Fruit fly (Drosophila melanogaster) whole organism: ENCODE measurements around the gene mRpS31.
A peak's percentile ranks its signal among the peaks of the same experiment; 100 is the strongest.

Source experiments
- CG8478 ChIP-seq: fragments of >200 bp; optimal IDR thresholded peaks from 2 replicates; lab custom pipeline; 2018; ENCODE audit warnings: inconsistent platforms
- Dll ChIP-seq: fragments of >200 bp; optimal IDR thresholded peaks from 2 replicates; lab custom pipeline; 2017
- EcR ChIP-seq, 2 experiments: fragments of >200 bp; optimal IDR thresholded peaks; 2 replicates each; lab custom pipeline; 2017; ENCODE audit warnings: missing biosample characterization in 2 of 2, missing genetic modification characterization in 2 of 2, missing genetic modification reagents in 2 of 2
- pan ChIP-seq: fragments of >200 bp; optimal IDR thresholded peaks from 2 replicates; lab custom pipeline; 2017
- psq ChIP-seq: fragments of >200 bp; optimal IDR thresholded peaks from 2 replicates; lab custom pipeline; 2017
- usp ChIP-seq: fragments of >200 bp; optimal IDR thresholded peaks from 2 replicates; lab custom pipeline; 2017; ENCODE audit warnings: missing biosample characterization, missing genetic modification characterization, mixed read lengths

Gene mRpS31

DNA sequence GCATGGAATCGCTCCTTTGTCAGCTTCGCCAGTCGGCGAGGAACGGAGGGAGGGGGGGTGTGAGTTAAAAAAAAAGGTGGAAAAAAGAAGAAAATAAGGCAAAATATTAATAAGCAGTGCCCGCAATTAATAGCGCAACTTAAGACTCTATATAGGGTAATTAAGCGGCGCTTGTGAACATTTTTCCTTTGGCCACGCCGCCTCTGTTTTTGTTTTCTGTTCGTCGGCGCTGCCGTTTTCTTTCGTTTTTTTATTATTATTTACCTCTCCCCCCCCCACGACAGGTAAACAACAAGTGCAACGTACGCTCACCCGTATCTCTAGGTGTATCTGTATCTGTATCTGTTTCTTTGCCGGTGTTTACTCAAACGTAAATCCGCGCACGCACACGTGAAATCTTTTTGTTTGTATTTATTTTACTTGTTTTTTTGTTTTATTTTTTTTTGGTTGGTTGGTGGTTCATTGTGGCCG lies 22.2 kb downstream of the mRpS31 start:
- TF ChIP-seq pan (lab: Kevin White, UChicago) (no peak), psq (lab: Kevin White, UChicago) (no peak), CG8478 (no peak), usp (GFP tag; lab: Kevin White, UChicago) (no peak), Dll (lab: Kevin White, UChicago) (no peak), EcR (GFP tag; optimal IDR thresholded peaks at IDR 0.05; lab: Kevin White, UChicago) (no peak)

DNA sequence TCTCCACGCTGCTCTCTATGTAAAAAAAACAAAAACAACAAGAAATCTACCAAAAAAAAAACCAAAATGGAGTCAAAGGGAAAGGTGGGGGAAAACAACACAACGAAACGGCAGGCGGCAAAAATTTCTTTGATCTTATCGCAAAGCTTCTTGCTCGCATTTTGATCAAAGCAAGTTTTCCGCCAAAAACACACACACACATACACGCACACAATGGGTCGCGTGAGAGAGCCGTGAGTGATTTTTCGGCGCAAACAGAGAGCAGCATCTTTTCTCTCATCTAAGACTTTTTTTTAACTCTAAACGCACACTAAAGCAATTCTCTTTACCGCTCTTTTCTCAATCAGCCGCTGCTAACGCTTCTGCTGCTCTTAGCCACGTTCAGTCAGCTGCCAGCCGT lies 23.9 kb downstream of the mRpS31 start:
- no peak for TF ChIP-seq EcR (GFP tag; optimal IDR thresholded peaks at IDR 0.05; lab: Kevin White, UChicago)
- TF ChIP-seq CG8478, result no peak
- no peak for TF ChIP-seq pan (lab: Kevin White, UChicago)
- no peak for TF ChIP-seq usp (GFP tag; lab: Kevin White, UChicago)
- TF ChIP-seq psq (lab: Kevin White, UChicago), result no peak
- no peak for TF ChIP-seq Dll (lab: Kevin White, UChicago)

- TF ChIP-seq usp (GFP tag; lab: Kevin White, UChicago) (no peak), EcR (GFP tag; optimal IDR thresholded peaks at IDR 0.05; lab: Kevin White, UChicago) (no peak), CG8478 (no peak), Dll (lab: Kevin White, UChicago) (no peak), psq (lab: Kevin White, UChicago) (no peak), pan (lab: Kevin White, UChicago) (no peak)
Measured at dm6 chr3L:16033090-16033828, 28.3 kb downstream of the mRpS31 start, which contains the start of the genes CG42717 and CG42716. Gene CG42717 (minus strand): TSS chr3L:16033190. Gene CG42716 (plus strand): TSS chr3L:16033778.

DNA sequence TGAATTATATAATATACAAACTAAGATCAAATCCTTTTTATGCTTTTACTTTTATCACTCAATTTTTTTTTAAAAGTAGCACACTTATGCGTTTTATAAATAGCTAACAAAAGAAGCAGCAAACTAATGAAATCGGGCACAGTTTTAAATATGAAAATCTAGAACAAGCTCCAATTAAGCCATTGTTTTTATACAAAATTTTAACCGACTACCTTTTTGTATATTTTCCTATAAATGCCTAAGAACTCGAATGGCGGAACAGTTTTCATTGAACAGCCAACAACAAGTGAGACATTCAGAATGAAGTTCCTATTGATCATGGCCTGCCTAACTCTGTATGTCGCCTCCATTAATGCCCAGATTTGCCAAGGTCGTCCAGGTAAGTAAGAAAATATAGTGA lies 29.2 kb downstream of the mRpS31 start, which contains the start of gene CG42538:
Gene CG42538, plus strand, starts transcription at position 301 of the 400 bp plus-strand sequence.
- TF ChIP-seq CG8478, result no peak
- TF ChIP-seq psq (lab: Kevin White, UChicago), result no peak
- TF ChIP-seq EcR (GFP tag; optimal IDR thresholded peaks at IDR 0.05; lab: Kevin White, UChicago), result no peak
- no peak for TF ChIP-seq pan (lab: Kevin White, UChicago)
- TF ChIP-seq usp (GFP tag; lab: Kevin White, UChicago), result no peak
- TF ChIP-seq Dll (lab: Kevin White, UChicago), result no peak

DNA sequence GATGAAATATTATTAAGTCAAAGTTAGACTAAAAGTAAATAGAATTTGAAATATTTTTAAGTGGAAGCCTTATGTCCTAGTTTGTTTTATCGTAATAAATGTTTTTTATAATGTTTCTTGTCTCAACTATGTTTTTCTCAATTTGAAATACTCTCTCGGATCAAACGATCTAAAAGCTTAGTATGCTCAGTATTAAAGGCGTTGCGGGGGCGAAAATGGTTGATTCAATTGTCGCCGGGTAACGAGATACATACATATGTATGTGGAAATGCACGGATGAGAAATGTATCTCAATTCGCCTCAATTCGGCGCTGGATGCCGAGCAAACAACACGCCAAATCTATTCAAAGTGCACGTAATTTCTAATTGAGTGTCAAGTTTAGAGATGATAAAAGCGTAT lies 30.2 kb downstream of the mRpS31 start, which contains the start of gene CG5895:
Gene CG5895, plus strand, starts transcription at position 301 of the 400 bp plus-strand sequence.
- no peak for TF ChIP-seq CG8478
- TF ChIP-seq Dll (lab: Kevin White, UChicago), result no peak
- no peak for TF ChIP-seq EcR (GFP tag; optimal IDR thresholded peaks at IDR 0.05; lab: Kevin White, UChicago)
- TF ChIP-seq usp (GFP tag; lab: Kevin White, UChicago), result no peak
- no peak for TF ChIP-seq psq (lab: Kevin White, UChicago)
- no peak for TF ChIP-seq pan (lab: Kevin White, UChicago)

- TF ChIP-seq Dll (lab: Kevin White, UChicago), result no peak
- TF ChIP-seq EcR (GFP tag; optimal IDR thresholded peaks at IDR 0.05; lab: Kevin White, UChicago), result no peak
- no peak for TF ChIP-seq pan (lab: Kevin White, UChicago)
- TF ChIP-seq psq (lab: Kevin White, UChicago), result no peak
- no peak for TF ChIP-seq usp (GFP tag; lab: Kevin White, UChicago)
- no peak for TF ChIP-seq CG8478
Measured at dm6 chr3L:16037048-16037477, 32.1 kb downstream of the mRpS31 start.

DNA sequence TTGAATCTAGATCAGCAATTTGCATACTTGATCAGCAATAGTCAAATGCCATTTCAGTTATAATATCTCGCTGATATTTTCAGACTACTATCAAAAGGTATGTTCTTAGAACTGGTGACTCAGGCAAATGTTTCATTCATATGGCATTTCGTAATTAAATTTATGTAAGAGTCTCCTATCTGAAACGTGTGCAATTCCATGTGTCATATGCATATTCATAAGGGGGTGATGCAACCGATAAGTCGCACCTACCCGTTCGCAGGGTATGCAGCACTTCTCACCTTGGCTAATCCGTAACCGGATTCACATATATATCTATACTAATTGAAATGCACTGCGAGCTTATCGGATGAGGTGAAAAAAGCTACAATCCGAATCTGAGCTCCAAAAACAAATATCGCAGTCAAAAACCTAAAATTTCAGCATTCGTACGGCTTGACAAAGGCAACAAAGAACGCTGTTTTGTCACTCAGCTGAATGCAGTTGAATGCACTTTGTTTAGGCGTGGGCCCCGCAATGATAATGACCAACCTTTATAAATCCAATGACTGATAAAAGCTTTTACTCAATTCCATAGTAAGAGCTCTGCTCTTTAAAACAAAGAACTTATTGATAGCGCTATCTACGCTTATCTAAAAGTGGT lies 32.8 kb downstream of the mRpS31 start:
- TF ChIP-seq EcR (GFP tag; optimal IDR thresholded peaks at IDR 0.05; lab: Kevin White, UChicago) (peak; percentile 33 to 59), Dll (lab: Kevin White, UChicago) (no peak), pan (lab: Kevin White, UChicago) (no peak)

- TF ChIP-seq pan (lab: Kevin White, UChicago) (no peak), EcR (GFP tag; optimal IDR thresholded peaks at IDR 0.05; lab: Kevin White, UChicago) (no peak), Dll (lab: Kevin White, UChicago) (no peak), usp (GFP tag; lab: Kevin White, UChicago) (no peak), CG8478 (no peak), psq (lab: Kevin White, UChicago) (no peak)
Measured at dm6 chr3L:16039063-16039462, 34.1 kb downstream of the mRpS31 start.

DNA sequence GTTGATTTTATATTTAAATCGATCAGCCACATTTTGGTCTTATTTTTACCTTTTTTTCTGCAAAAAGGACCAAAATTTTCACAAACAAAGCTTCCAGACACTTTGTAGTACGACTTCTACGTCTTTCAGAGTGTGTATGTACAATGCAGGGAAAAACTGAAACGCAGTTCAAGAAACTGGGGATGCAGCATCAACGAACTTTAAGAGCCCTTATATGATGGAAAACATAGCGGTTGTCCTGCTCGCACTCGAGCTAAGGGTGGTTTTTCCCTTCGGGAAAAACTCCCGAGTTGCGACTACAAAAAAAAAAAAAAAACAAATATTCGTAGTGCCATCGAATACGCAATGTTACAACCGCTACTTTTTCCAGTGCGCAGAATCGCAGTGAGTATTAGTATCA lies 35.4 kb downstream of the mRpS31 start:
- TF ChIP-seq psq (lab: Kevin White, UChicago) (no peak), EcR (GFP tag; optimal IDR thresholded peaks at IDR 0.05; lab: Kevin White, UChicago) (no peak), usp (GFP tag; lab: Kevin White, UChicago) (no peak), pan (lab: Kevin White, UChicago) (no peak), Dll (lab: Kevin White, UChicago) (no peak), CG8478 (no peak)

DNA sequence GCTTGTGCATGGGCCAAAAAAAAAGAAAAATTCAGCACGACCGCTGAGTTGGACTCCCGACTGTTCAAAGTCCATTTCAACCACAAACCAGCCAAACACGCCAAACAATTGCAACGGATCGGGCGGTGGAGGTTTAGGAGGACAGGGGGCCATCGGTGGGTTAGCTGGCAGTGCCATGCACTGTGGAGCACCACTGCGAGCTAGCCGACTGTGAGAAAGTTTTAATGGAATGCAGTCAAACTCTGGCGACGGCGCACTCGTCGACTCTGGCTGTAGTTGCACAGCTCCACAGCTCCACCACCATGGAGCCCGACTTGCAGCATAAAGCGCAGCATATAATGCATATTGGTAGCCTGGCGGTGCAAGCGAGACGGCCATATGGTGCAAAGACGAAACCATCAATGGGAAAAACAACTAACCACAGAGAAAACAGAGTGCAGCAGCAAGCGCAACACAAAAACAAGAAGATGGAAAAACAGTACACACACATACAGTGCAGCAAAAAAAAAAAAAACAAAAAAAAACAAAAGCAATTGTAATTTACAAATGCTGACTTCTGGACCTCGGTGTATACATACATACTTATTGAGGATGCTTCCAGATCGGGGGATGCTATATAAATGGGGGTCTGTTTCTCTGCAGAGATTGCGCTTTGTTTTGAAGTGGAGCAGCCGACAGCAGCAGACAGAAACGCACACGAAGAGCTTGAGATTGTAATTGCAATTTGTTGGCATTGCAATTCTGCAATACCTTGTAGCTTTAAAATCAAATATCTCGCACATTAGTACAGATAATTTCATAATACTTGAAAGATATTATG lies 36.5 kb downstream of the mRpS31 start:
- no peak for TF ChIP-seq CG8478
- no peak for TF ChIP-seq Dll (lab: Kevin White, UChicago)
- no peak for TF ChIP-seq pan (lab: Kevin White, UChicago)
- peak in 1 of 2 experiments; percentile 0 for TF ChIP-seq EcR (GFP tag; optimal IDR thresholded peaks at IDR 0.05; lab: Kevin White, UChicago)
- no peak for TF ChIP-seq usp (GFP tag; lab: Kevin White, UChicago)

DNA sequence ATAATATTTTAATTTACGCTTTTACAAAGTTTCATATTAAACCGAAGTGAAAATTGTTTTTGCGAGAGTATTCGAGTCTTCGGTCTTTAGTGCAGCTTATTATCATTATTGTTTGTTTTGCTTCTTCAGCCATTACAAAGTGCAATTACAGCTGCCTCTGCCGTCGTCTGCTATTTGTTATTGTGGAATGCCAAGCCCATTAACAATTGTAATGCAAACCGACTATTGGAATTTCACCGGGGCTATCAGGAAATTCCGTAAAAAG lies 37.0 kb downstream of the mRpS31 start:
- TF ChIP-seq usp (GFP tag; lab: Kevin White, UChicago) (no peak), pan (lab: Kevin White, UChicago) (no peak), psq (lab: Kevin White, UChicago) (no peak), CG8478 (no peak), EcR (GFP tag; optimal IDR thresholded peaks at IDR 0.05; lab: Kevin White, UChicago) (no peak), Dll (lab: Kevin White, UChicago) (no peak)
